Worm (Caenorhabditis elegans): ENCODE data around the gene irld-1.

ce11 chrV:4341736-4342135 lies 5.2 kb downstream of the irld-1 start:
- TF ChIP-seq ref-1 (GFP tag; conservative IDR thresholded peaks at IDR 0.05) (no peak), flt-1 (GFP tag; IDR thresholded peaks at IDR 0.05) (no peak), ztf-29 (GFP tag; IDR thresholded peaks at IDR 0.05) (no peak)

Data from whole organism, midembryonic.